Worm (Caenorhabditis elegans) whole organism, young adult: ENCODE results near the gene T10D4.19.
"Not testable (repeated sequence)": the region's sequence is repeated elsewhere in the genome, so short reads cannot be mapped to it uniquely, and the experiment has no call there.

Experiments used
- Y79H2A.3 ChIP-seq: fragments of 200-800 bp; sonication (Bioruptor generic); conservative IDR thresholded peaks from 2 replicates; pipeline ENCODE4 v1.3.6; 2022; ENCODE audit warnings: missing genetic modification reagents, missing genetic modification characterization, missing compliant biosample characterization
- athp-1 ChIP-seq: sonication (generic microtip); optimal IDR thresholded peaks from 2 replicates; lab custom pipeline; 2017; ENCODE audit warnings: mild to moderate bottlenecking, missing genetic modification characterization, missing compliant biosample characterization
- cebp-2 ChIP-seq: fragments of 200-800 bp; sonication (Bioruptor generic); IDR thresholded peaks from 2 replicates; pipeline ENCODE4 v1.3.6; 2022; ENCODE audit warnings: missing genetic modification characterization, missing compliant biosample characterization
- ceh-79 ChIP-seq: sonication (generic microtip); optimal IDR thresholded peaks from 2 replicates; lab custom pipeline; 2017; ENCODE audit warnings: mild to moderate bottlenecking, missing genetic modification characterization, missing compliant biosample characterization
- ceh-91 ChIP-seq: fragments of 200-800 bp; sonication (Bioruptor generic); IDR thresholded peaks from 2 replicates; pipeline ENCODE4 v1.3.6; 2022; ENCODE audit warnings: missing genetic modification reagents, missing genetic modification characterization, missing compliant biosample characterization
- chd-7 ChIP-seq: sonication (generic microtip); optimal IDR thresholded peaks from 2 replicates; lab custom pipeline; 2016; ENCODE audit warnings: mild to moderate bottlenecking, missing genetic modification characterization, moderate library complexity, missing compliant biosample characterization
- dpl-1 ChIP-seq: fragments of 150-350 bp; optimal IDR thresholded peaks from 2 replicates; lab custom pipeline; 2014; ENCODE audit warnings: missing biosample characterization, missing genetic modification reagents, missing genetic modification characterization
- hrde-1 ChIP-seq: sonication (generic microtip); optimal IDR thresholded peaks from 2 replicates; lab custom pipeline; 2016; ENCODE audit warnings: missing genetic modification characterization, mild to moderate bottlenecking, missing compliant biosample characterization, moderate library complexity, missing genotype, missing genetic modification reagents, borderline replicate concordance
- let-526 ChIP-seq: fragments of 200-800 bp; sonication (Bioruptor generic); IDR thresholded peaks from 2 replicates; pipeline ENCODE4 v1.3.6; 2022; ENCODE audit warnings: missing genetic modification reagents, missing genetic modification characterization, missing compliant biosample characterization
- sdz-38 ChIP-seq: sonication (generic microtip); optimal IDR thresholded peaks from 2 replicates; lab custom pipeline; 2016; ENCODE audit warnings: missing genotype, missing genetic modification characterization, missing compliant biosample characterization
- unc-62 ChIP-seq: fragments of 150-350 bp; optimal IDR thresholded peaks from 2 replicates; lab custom pipeline; 2014; ENCODE audit warnings: missing biosample characterization, missing genetic modification reagents, missing genetic modification characterization
- zim-3 ChIP-seq: sonication (generic microtip); optimal IDR thresholded peaks from 2 replicates; lab custom pipeline; 2017; ENCODE audit warnings: mild to moderate bottlenecking, missing genetic modification characterization, moderate library complexity, missing compliant biosample characterization
- ztf-18 ChIP-seq: sonication (generic microtip); optimal IDR thresholded peaks from 2 replicates; lab custom pipeline; 2016; ENCODE audit warnings: missing genotype, mild to moderate bottlenecking, missing genetic modification characterization, missing compliant biosample characterization

- TF ChIP-seq ztf-18; unc-62 (GFP tag; lab: Kevin White, UChicago); ceh-91 (GFP tag; lab: Robert Waterston, UW); sdz-38 (tag; lab: Kevin White, UChicago); dpl-1 (GFP tag; lab: Kevin White, UChicago); ceh-79 (tag; lab: Kevin White, UChicago); hrde-1; athp-1 (tag; lab: Kevin White, UChicago); cebp-2 (GFP tag; lab: Robert Waterston, UW); zim-3 (tag; lab: Kevin White, UChicago); let-526 (GFP tag; lab: Robert Waterston, UW); chd-7 (tag; lab: Kevin White, UChicago); Y79H2A.3: not testable (repeated sequence)
Observed at ce11 chrII:3144552-3144951, 7.2 kb upstream of the T10D4.19 start, which contains the start of gene sri-43.
